Worm (Caenorhabditis elegans) whole organism, young adult: ENCODE data around the gene chil-15.
"Not testable (repeated sequence)": the region's sequence is repeated elsewhere in the genome, so short reads cannot be mapped to it uniquely, and the experiment has no call there.

Experiments used
- B0035.1 ChIP-seq: sonication (generic microtip); optimal IDR thresholded peaks from 2 replicates; lab custom pipeline; 2016; ENCODE audit warnings: missing genetic modification characterization, mild to moderate bottlenecking, missing compliant biosample characterization, missing genotype, missing genetic modification reagents
- D2030.7 ChIP-seq: fragments of 200-800 bp; sonication (Bioruptor generic); IDR thresholded peaks from 2 replicates; pipeline ENCODE4 v1.3.6; 2022; ENCODE audit warnings: missing genetic modification reagents, missing genetic modification characterization, missing compliant biosample characterization
- F49E8.2 ChIP-seq: sonication (generic microtip); optimal IDR thresholded peaks from 3 replicates; lab custom pipeline; 2017; ENCODE audit warnings: missing genetic modification characterization, mild to moderate bottlenecking, missing compliant biosample characterization, antibody characterized with exemption, moderate library complexity; ENCODE audit not compliant: insufficient read depth
- F52B5.7 ChIP-seq: sonication (generic microtip); optimal IDR thresholded peaks from 2 replicates; lab custom pipeline; 2016; ENCODE audit warnings: mild to moderate bottlenecking, missing genetic modification characterization, missing compliant biosample characterization
- F55B11.4 ChIP-seq: sonication (generic microtip); optimal IDR thresholded peaks from 2 replicates; lab custom pipeline; 2016; ENCODE audit warnings: missing compliant biosample characterization, missing genetic modification characterization, borderline replicate concordance; ENCODE audit not compliant: insufficient read depth
- K11D2.4 ChIP-seq: fragments of 200-800 bp; sonication (Bioruptor generic); IDR thresholded peaks from 2 replicates; pipeline ENCODE4 v1.3.6; 2022; ENCODE audit warnings: missing genetic modification reagents, missing genetic modification characterization, missing compliant biosample characterization
- K12H6.12 ChIP-seq: fragments of 200-800 bp; sonication (Bioruptor generic); optimal IDR thresholded peaks from 2 replicates; lab custom pipeline; 2018; ENCODE audit warnings: mild to moderate bottlenecking, missing genetic modification characterization, missing compliant biosample characterization
- T07F8.4 ChIP-seq: sonication (generic microtip); optimal IDR thresholded peaks from 2 replicates; lab custom pipeline; 2016; ENCODE audit warnings: mild to moderate bottlenecking, missing genetic modification characterization, moderate library complexity, missing compliant biosample characterization
- Y79H2A.3 ChIP-seq: fragments of 200-800 bp; sonication (Bioruptor generic); conservative IDR thresholded peaks from 2 replicates; pipeline ENCODE4 v1.3.6; 2022; ENCODE audit warnings: missing genetic modification reagents, missing genetic modification characterization, missing compliant biosample characterization
- Y95B8A.8 ChIP-seq: fragments of 200-800 bp; sonication (Bioruptor generic); IDR thresholded peaks from 2 replicates; pipeline ENCODE4 v1.3.6; 2022; ENCODE audit warnings: missing genetic modification reagents, missing genetic modification characterization, missing compliant biosample characterization
- ama-1 ChIP-seq, 3 experiments: fragments of 150-350 bp in 1 of 3; sonication (generic microtip) in 2 of 3; optimal IDR thresholded peaks; 2 replicates each; lab custom pipeline; 2014 to 2018; ENCODE audit warnings: missing biosample characterization in 2 of 3, missing genetic modification characterization in 2 of 3, missing genetic modification reagents in 2 of 3
- athp-1 ChIP-seq: sonication (generic microtip); optimal IDR thresholded peaks from 2 replicates; lab custom pipeline; 2017; ENCODE audit warnings: mild to moderate bottlenecking, missing genetic modification characterization, missing compliant biosample characterization
- bed-1 ChIP-seq: fragments of 200-800 bp; sonication (Bioruptor generic); IDR thresholded peaks from 2 replicates; pipeline ENCODE4 v1.3.6; 2022; ENCODE audit warnings: missing genetic modification reagents, missing genetic modification characterization, missing compliant biosample characterization
- ccch-3 ChIP-seq: fragments of 200-800 bp; sonication (Bioruptor generic); optimal IDR thresholded peaks from 2 replicates; lab custom pipeline; 2018; ENCODE audit warnings: mild to moderate bottlenecking, missing genetic modification characterization, missing compliant biosample characterization
- ceh-58 ChIP-seq: fragments of 200-800 bp; sonication (Bioruptor generic); IDR thresholded peaks from 2 replicates; pipeline ENCODE4 v1.3.6; 2022; ENCODE audit warnings: missing genetic modification characterization, missing compliant biosample characterization
- ceh-79 ChIP-seq: sonication (generic microtip); optimal IDR thresholded peaks from 2 replicates; lab custom pipeline; 2017; ENCODE audit warnings: mild to moderate bottlenecking, missing genetic modification characterization, missing compliant biosample characterization
- ceh-91 ChIP-seq: fragments of 200-800 bp; sonication (Bioruptor generic); IDR thresholded peaks from 2 replicates; pipeline ENCODE4 v1.3.6; 2022; ENCODE audit warnings: missing genetic modification reagents, missing genetic modification characterization, missing compliant biosample characterization
- efl-1 ChIP-seq: fragments of 150-350 bp; optimal IDR thresholded peaks from 2 replicates; lab custom pipeline; 2014; ENCODE audit warnings: missing biosample characterization, missing genetic modification reagents, missing genetic modification characterization
- egrh-3 ChIP-seq: fragments of 200-800 bp; sonication (Bioruptor generic); IDR thresholded peaks from 2 replicates; pipeline ENCODE4 v1.3.6; 2022; ENCODE audit warnings: missing genetic modification reagents, missing genetic modification characterization, missing compliant biosample characterization
- ets-4 ChIP-seq: fragments of 200-800 bp; sonication (Bioruptor generic); optimal IDR thresholded peaks from 2 replicates; lab custom pipeline; 2018; ENCODE audit warnings: mild to moderate bottlenecking, missing genetic modification characterization, missing compliant biosample characterization
- hrde-1 ChIP-seq: sonication (generic microtip); optimal IDR thresholded peaks from 2 replicates; lab custom pipeline; 2016; ENCODE audit warnings: missing genetic modification characterization, mild to moderate bottlenecking, missing compliant biosample characterization, moderate library complexity, missing genotype, missing genetic modification reagents, borderline replicate concordance
- madf-10 ChIP-seq: sonication (generic microtip); optimal IDR thresholded peaks from 2 replicates; lab custom pipeline; 2016; ENCODE audit warnings: mild to moderate bottlenecking, missing genetic modification characterization, missing compliant biosample characterization
- nfya-1 ChIP-seq: sonication (generic microtip); optimal IDR thresholded peaks from 2 replicates; lab custom pipeline; 2017; ENCODE audit warnings: antibody characterized with exemption, missing compliant biosample characterization, missing genetic modification characterization, borderline replicate concordance; ENCODE audit not compliant: insufficient read depth
- nhr-80 ChIP-seq: sonication (generic microtip); optimal IDR thresholded peaks from 2 replicates; lab custom pipeline; 2016; ENCODE audit warnings: missing genetic modification characterization, missing compliant biosample characterization
- rec-8 ChIP-seq, 2 experiments: sonication (generic microtip); optimal IDR thresholded peaks; 2 replicates each; lab custom pipeline; 2016; ENCODE audit warnings: mild to moderate bottlenecking in 2 of 2, missing genetic modification characterization in 2 of 2, missing genetic modification reagents in 2 of 2, missing genotype in 2 of 2, missing biosample characterization in 1 of 2, missing compliant biosample characterization in 1 of 2, moderate library complexity in 1 of 2
- rpc-1 ChIP-seq, 2 experiments: fragments of 150-350 bp in 1 of 2; sonication (generic microtip) in 1 of 2; optimal IDR thresholded peaks; 2 replicates each; lab custom pipeline; 2014 to 2018; ENCODE audit warnings: missing biosample characterization in 1 of 2, missing genetic modification characterization in 1 of 2, missing genetic modification reagents in 1 of 2, missing genotype in 1 of 2
- sdz-38 ChIP-seq: sonication (generic microtip); optimal IDR thresholded peaks from 2 replicates; lab custom pipeline; 2016; ENCODE audit warnings: missing genotype, missing genetic modification characterization, missing compliant biosample characterization
- sea-2 ChIP-seq: fragments of 200-800 bp; sonication (Bioruptor generic); IDR thresholded peaks from 2 replicates; pipeline ENCODE4 v1.3.6; 2022; ENCODE audit warnings: missing genetic modification characterization, missing compliant biosample characterization
- snpc-4 ChIP-seq, 5 experiments: fragments of 150-350 bp in 1 of 5; sonication (generic microtip) in 4 of 5; optimal IDR thresholded peaks; 2 replicates each; lab custom pipeline; 2014 to 2018; ENCODE audit warnings: missing genetic modification characterization in 5 of 5, missing biosample characterization in 3 of 5, antibody characterized with exemption in 2 of 5, mild to moderate bottlenecking in 2 of 5, missing compliant biosample characterization in 2 of 5, missing genotype in 2 of 5, moderate library complexity in 2 of 5, missing genetic modification reagents in 1 of 5
- sptf-2 ChIP-seq: fragments of 200-800 bp; sonication (Bioruptor generic); optimal IDR thresholded peaks from 2 replicates; lab custom pipeline; 2018; ENCODE audit warnings: mild to moderate bottlenecking, missing genetic modification characterization, missing compliant biosample characterization
- tbp1 ChIP-seq: fragments of 200-800 bp; sonication (Bioruptor generic); optimal IDR thresholded peaks from 2 replicates; lab custom pipeline; 2018; ENCODE audit warnings: mild to moderate bottlenecking, missing genetic modification characterization, missing compliant biosample characterization
- tbx-9 ChIP-seq: sonication (generic microtip); optimal IDR thresholded peaks from 2 replicates; lab custom pipeline; 2016; ENCODE audit warnings: borderline replicate concordance, missing genetic modification characterization, inconsistent platforms, missing compliant biosample characterization
- unc-62 ChIP-seq: fragments of 150-350 bp; optimal IDR thresholded peaks from 2 replicates; lab custom pipeline; 2014; ENCODE audit warnings: missing biosample characterization, missing genetic modification reagents, missing genetic modification characterization
- zfh-2 ChIP-seq: fragments of 200-800 bp; sonication (Bioruptor generic); conservative IDR thresholded peaks from 2 replicates; pipeline ENCODE4 v1.3.6; 2022; ENCODE audit warnings: missing genetic modification reagents, missing genetic modification characterization, missing compliant biosample characterization
- ztf-18 ChIP-seq: sonication (generic microtip); optimal IDR thresholded peaks from 2 replicates; lab custom pipeline; 2016; ENCODE audit warnings: missing genotype, mild to moderate bottlenecking, missing genetic modification characterization, missing compliant biosample characterization
- ztf-28 ChIP-seq: fragments of 200-800 bp; sonication (Bioruptor generic); IDR thresholded peaks from 2 replicates; pipeline ENCODE4 v1.3.6; 2022; ENCODE audit warnings: missing genetic modification reagents, missing genetic modification characterization, missing compliant biosample characterization

Gene chil-15

DNA sequence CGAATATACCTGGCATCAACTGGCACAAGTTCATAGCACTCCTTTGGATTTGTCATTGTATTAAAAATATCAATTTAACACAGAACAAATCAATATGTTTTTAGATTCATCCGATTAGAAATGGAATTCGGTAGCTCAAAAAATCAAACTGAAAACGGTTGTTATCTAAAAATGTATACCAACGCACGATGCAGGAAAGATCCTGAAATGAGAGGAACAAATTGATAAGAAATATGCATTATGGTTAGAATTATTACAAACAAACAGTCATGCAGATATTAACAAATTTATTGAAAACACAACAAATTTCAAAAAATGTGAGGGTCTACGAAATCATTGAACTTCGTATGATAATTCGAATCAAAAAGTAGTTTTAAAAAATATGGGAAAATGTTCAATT, 26.6 kb upstream of the chil-15 start, which contains the start of gene T19H5.6 (continued):
- TF ChIP-seq zfh-2 (GFP tag; lab: Robert Waterston, UW) (no peak), K12H6.12 (tag; lab: Kevin White, UChicago) (no peak), sdz-38 (tag; lab: Kevin White, UChicago) (no peak), efl-1 (GFP tag; lab: Kevin White, UChicago) (no peak), F55B11.4 (no peak), ama-1 (optimal IDR thresholded peaks at IDR 0.05; lab: Kevin White, UChicago) (no peak), ama-1 (GFP tag; optimal IDR thresholded peaks at IDR 0.05; lab: Kevin White, UChicago) (no peak), T07F8.4 (no peak), hrde-1 (tag; lab: Kevin White, UChicago) (no peak)
- TF ChIP-seq, all 124 proteins: peak for 0

DNA sequence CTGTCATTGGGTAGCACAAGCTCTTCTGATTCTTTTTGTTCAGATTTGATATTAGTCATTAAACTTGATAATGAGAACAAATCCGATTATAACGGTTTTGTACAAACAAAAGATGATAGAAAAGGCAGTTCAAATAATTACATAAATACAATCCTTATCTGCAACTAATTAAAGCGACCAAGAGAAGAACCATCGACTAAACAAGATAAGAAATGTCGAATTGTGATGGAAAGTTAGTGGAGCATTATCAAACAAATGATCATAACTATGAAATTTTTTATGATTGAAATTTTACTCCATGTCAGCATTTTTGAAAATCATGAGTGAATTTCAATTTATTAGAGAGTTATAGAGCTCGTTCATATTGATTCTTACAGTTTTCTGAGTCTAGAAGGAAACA, 25.0 kb upstream of the chil-15 start, which contains the start of gene chil-23:
chil-23 (minus strand) TSS at position 198 of the 400 bp plus-strand sequence.
- TF ChIP-seq Y95B8A.8 (GFP tag; lab: Robert Waterston, UW): no peak
- peak; percentile 85 for TF ChIP-seq nhr-80 (tag; lab: Kevin White, UChicago)
- TF ChIP-seq, all 124 proteins: peak for 1

ce11 chrII:9466095-9466494, 22.7 kb upstream of the chil-15 start, which contains the start of gene chil-22:
TSS of gene chil-22 (minus strand) at chrII:9466195.
- TF ChIP-seq ztf-28 (GFP tag; lab: Robert Waterston, UW): no peak
- TF ChIP-seq nfya-1: no peak
- TF ChIP-seq D2030.7 (GFP tag; lab: Robert Waterston, UW): no peak
- no peak for TF ChIP-seq unc-62
- no peak for TF ChIP-seq F55B11.4

- not testable (repeated sequence) for TF ChIP-seq ceh-91; ceh-79 (tag; lab: Kevin White, UChicago); athp-1 (tag; lab: Kevin White, UChicago)
These were observed 18.5 kb upstream of the chil-15 start, which contains the start of gene chil-21 for ce11 chrII:9461881-9462280. TSS of gene chil-21 (minus strand) at chrII:9461981.

ce11 chrII:9459462-9459861, 16.0 kb upstream of the chil-15 start, which contains the start of gene R09D1.14:
TSS of gene R09D1.14 (minus strand) at chrII:9459562.
- TF ChIP-seq ccch-3 (GFP tag; lab: Kevin White, UChicago); Y79H2A.3 (GFP tag; lab: Robert Waterston, UW); rec-8 (tag; optimal IDR thresholded peaks at IDR 0.05; lab: Kevin White, UChicago): not testable (repeated sequence)

DNA sequence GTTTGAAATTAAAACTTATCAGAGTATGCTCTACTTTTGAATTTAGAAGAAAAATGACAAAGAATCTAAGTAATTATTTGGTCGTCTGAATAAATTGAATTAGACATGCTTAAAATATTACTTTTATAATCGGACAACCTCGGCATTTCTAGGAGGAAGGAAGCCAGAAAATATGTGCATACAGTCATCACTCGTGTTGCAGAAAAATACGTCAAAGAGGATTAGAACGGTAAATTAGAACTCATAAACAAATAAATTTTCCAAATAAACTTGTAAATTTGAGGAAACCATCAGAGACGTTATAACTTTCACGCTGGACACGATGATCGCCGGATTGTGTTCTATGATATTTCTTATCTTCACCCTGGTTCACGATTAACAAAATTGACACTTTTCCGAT, 10.9 kb upstream of the chil-15 start, which contains the start of gene chil-19:
chil-19 (minus strand) TSS at position 101 of the 400 bp plus-strand sequence.
- no peak for TF ChIP-seq B0035.1 (tag; lab: Kevin White, UChicago)
- TF ChIP-seq snpc-4 (GFP tag; optimal IDR thresholded peaks at IDR 0.05; lab: Kevin White, UChicago): no peak
- no peak for TF ChIP-seq snpc-4 (tag; optimal IDR thresholded peaks at IDR 0.05; lab: Kevin White, UChicago)
- no peak for TF ChIP-seq F52B5.7 (tag; lab: Kevin White, UChicago)
- no peak for TF ChIP-seq K11D2.4 (GFP tag; lab: Robert Waterston, UW)
- TF ChIP-seq sea-2 (GFP tag; lab: Robert Waterston, UW): no peak
- no peak for TF ChIP-seq egrh-3 (GFP tag; lab: Robert Waterston, UW)
- TF ChIP-seq bed-1: no peak
- TF ChIP-seq F49E8.2: no peak
- TF ChIP-seq ets-4: no peak
- TF ChIP-seq madf-10 (tag; lab: Kevin White, UChicago): no peak
- no peak for TF ChIP-seq ztf-18 (tag; lab: Kevin White, UChicago)
- no peak for TF ChIP-seq tbx-9 (tag; lab: Kevin White, UChicago)
- no peak for TF ChIP-seq sptf-2 (GFP tag; lab: Kevin White, UChicago)
- no peak for TF ChIP-seq ceh-58 (GFP tag; lab: Robert Waterston, UW)
- no peak for TF ChIP-seq rpc-1 (optimal IDR thresholded peaks at IDR 0.05; lab: Kevin White, UChicago)
- TF ChIP-seq rpc-1 (tag; optimal IDR thresholded peaks at IDR 0.05; lab: Kevin White, UChicago): no peak
- no peak for TF ChIP-seq tbp1 (GFP tag; lab: Kevin White, UChicago)
